Worm (Caenorhabditis elegans): Measurements from ENCODE around the gene pho-9.

- no peak for TF ChIP-seq scrt-1 (GFP tag; IDR thresholded peaks at IDR 0.05)
- TF ChIP-seq hnd-1 (tag; optimal IDR thresholded peaks at IDR 0.05), result no peak
- TF ChIP-seq ama-1 (optimal IDR thresholded peaks at IDR 0.05), result no peak
- TF ChIP-seq hmg-4 (GFP tag; optimal IDR thresholded peaks at IDR 0.05), result no peak
- no peak for TF ChIP-seq sea-1 (GFP tag; conservative IDR thresholded peaks at IDR 0.05)
- TF ChIP-seq hmbx-1 (tag; optimal IDR thresholded peaks at IDR 0.05), result no peak
- no peak for TF ChIP-seq tra-4 (tag; optimal IDR thresholded peaks at IDR 0.05)
- TF ChIP-seq F13C5.2 (tag; optimal IDR thresholded peaks at IDR 0.05), result no peak
- no peak for TF ChIP-seq B0310.2 (tag; optimal IDR thresholded peaks at IDR 0.05)
- TF ChIP-seq tbx-11 (GFP tag; IDR thresholded peaks at IDR 0.05), result no peak
These were observed 2.5 kb downstream of the pho-9 start for ce11 chrIII:2758092-2758491.

Measured in whole organism, early embryonic.